Fruit fly (Drosophila melanogaster): ENCODE data around the gene ckd.

ckd gene

DNA sequence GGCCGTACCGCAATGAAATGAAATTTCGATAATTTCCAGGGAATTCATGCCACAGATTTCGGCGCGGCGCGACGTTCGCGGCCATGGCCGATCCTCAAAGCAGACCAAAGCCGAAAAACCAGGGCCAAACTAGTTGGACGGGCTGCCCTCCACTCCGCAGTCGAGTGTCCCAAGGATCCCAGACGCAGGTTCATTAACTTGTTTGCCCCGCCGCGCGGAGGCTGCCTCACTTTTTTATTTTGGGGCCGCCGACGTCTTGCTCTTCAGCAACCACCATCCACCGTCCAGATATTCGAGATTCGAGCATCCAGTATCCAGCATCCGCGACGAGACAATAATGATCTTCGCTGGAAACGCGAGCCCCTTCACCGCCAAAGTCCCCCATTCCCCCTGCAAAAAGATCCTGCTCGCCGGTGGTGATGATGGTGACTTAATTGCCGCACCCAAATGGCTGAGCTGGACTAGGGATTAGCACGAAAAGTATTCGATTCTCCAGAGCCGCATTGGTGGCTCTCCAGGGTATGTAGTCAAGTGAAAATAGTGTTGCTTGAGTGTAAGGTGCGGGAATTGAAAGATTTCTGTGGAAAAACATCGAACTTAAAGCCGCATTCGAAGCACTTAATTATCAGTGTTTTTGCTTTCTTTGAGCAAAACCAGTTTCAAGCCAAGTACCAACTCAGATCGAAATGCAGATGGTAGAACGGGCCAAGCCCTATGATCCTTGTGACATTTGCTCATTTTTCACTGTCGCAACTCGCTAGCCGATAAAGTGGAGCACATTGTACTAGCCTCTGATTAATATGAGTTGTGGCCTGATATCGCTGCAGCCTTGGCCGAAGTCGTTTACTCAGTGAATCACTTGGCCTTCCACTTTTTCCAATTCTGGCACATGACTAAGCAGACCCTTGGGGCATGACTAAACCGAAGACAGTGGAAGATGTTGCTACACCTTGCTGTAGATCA lies 15.3 kb upstream of the ckd start (continued):
- TF ChIP-seq fkh (GFP tag; optimal IDR thresholded peaks at IDR 0.05) (no peak), net (GFP tag; optimal IDR thresholded peaks at IDR 0.05) (no peak), cyc (GFP tag; optimal IDR thresholded peaks at IDR 0.05) (no peak), CG16779 (tag; optimal IDR thresholded peaks at IDR 0.05) (no peak), Met (GFP tag; optimal IDR thresholded peaks at IDR 0.05) (no peak), CG8119 (GFP tag; IDR thresholded peaks at IDR 0.05) (no peak), topi (GFP tag; optimal IDR thresholded peaks at IDR 0.05) (no peak), esn (GFP tag; optimal IDR thresholded peaks at IDR 0.05) (peak; percentile 12), Eip75B (GFP tag; optimal IDR thresholded peaks at IDR 0.05) (peak; percentile 11), CG6854 (GFP tag; optimal IDR thresholded peaks at IDR 0.05) (peak; percentile 28), eg (GFP tag; IDR thresholded peaks at IDR 0.05) (0 out of 3 replicates have a peak, but pooled peaks have one; percentile 30), Lpt (GFP tag; optimal IDR thresholded peaks at IDR 0.05) (peak; percentile 20), CG8632 (GFP tag; optimal IDR thresholded peaks at IDR 0.05) (no peak), CG11762 (GFP tag; optimal IDR thresholded peaks at IDR 0.05; ENCODE audit: insufficient read depth) (no peak), ss (GFP tag; optimal IDR thresholded peaks at IDR 0.05) (peak; percentile 39 to 77), CG32006 (GFP tag; optimal IDR thresholded peaks at IDR 0.05) (peak; percentile 11), CG10631 (GFP tag; optimal IDR thresholded peaks at IDR 0.05) (peak; percentile 57), fd59A (GFP tag; optimal IDR thresholded peaks at IDR 0.05) (peak; percentile 18), fd85E (GFP tag; optimal IDR thresholded peaks at IDR 0.05) (no peak), lz (GFP tag; optimal IDR thresholded peaks at IDR 0.05) (peak; percentile 36), Sox102F (GFP tag; optimal IDR thresholded peaks at IDR 0.05) (no peak), CG7368 (GFP tag; optimal IDR thresholded peaks at IDR 0.05) (no peak), CG3032 (tag; optimal IDR thresholded peaks at IDR 0.05) (no peak), CG6792 (GFP tag; optimal IDR thresholded peaks at IDR 0.05) (peak; percentile 17), dsx (GFP tag; optimal IDR thresholded peaks at IDR 0.05; ENCODE audit: poor library complexity, severe bottlenecking) (peak; percentile 41), Eip78C (GFP tag) (peak; percentile 86), CG10669 (GFP tag; optimal IDR thresholded peaks at IDR 0.05) (no peak), CG34406 (GFP tag; optimal IDR thresholded peaks at IDR 0.05) (no peak), pdm3 (GFP tag; optimal IDR thresholded peaks at IDR 0.05) (peak; percentile 22), salr (GFP tag; optimal IDR thresholded peaks at IDR 0.05) (no peak), acj6 (GFP tag; optimal IDR thresholded peaks at IDR 0.05) (peak; percentile 43), CG9139 (GFP tag; optimal IDR thresholded peaks at IDR 0.05) (no peak), Hr38 (GFP tag; optimal IDR thresholded peaks at IDR 0.05) (no peak), CG6276 (GFP tag; optimal IDR thresholded peaks at IDR 0.05) (peak; percentile 6), CG4318 (GFP tag; optimal IDR thresholded peaks at IDR 0.05) (no peak), achi (GFP tag; optimal IDR thresholded peaks at IDR 0.05) (peak; percentile 50)

DNA sequence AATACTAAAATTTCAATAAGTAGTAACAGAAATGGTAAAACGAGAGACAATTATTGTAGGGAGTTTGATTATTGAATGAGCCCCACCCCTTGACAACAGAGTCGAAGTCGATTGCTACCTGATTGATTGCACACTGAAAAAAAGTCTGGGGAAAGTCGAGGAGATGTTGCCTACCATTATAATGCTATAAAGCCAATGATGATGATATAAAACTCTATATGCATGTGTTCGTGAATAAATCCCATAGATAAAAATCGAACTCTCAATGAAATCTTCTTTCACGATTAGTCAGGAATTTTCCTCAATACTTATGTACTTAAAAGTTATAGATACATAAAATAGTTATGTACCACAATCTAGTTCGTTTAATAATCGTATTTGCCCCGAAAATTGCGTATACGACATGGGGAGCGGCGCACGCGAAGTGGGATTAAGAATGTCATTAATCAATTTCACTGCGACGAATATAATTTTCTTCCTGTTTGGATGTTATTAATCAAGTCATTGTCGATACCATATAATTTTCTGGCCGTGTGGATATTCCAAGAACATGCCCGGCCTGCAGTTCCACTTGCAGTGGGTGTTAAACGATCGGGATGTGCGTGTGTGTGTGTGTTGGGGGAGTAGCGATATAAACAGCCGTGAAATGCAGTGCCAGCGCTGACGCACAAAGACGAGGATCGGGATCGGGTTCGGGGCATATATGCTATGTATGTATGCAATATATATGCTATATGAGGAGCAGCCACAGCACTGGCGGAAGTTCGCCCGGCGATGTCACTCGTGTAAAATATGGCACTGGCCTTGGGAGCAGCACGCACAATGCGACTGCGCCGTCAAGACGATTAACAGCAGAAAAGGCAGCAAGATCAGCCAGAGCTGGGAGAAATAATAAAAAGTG lies 13.2 kb upstream of the ckd start, which contains the start of gene CG12078:
CG12078 (minus strand) TSS at position 51 of the 901 bp plus-strand sequence.
- no peak for TF ChIP-seq achi (GFP tag; optimal IDR thresholded peaks at IDR 0.05)
- peak; percentile 37 for TF ChIP-seq Met (GFP tag; optimal IDR thresholded peaks at IDR 0.05)
- peak; percentile 3 for TF ChIP-seq CG31627 (GFP tag; optimal IDR thresholded peaks at IDR 0.05)
- TF ChIP-seq ss (GFP tag; optimal IDR thresholded peaks at IDR 0.05), result no peak
- no peak for TF ChIP-seq Gug (GFP tag; IDR thresholded peaks at IDR 0.05)
- TF ChIP-seq svp (GFP tag), result peak; percentile 65
- TF ChIP-seq Smox (GFP tag; optimal IDR thresholded peaks at IDR 0.05), result peak; percentile 23
- TF ChIP-seq CG11294 (GFP tag; IDR thresholded peaks at IDR 0.05), result no peak
- no peak for TF ChIP-seq CG11762 (GFP tag; optimal IDR thresholded peaks at IDR 0.05; ENCODE audit: insufficient read depth)
- TF ChIP-seq net (GFP tag; optimal IDR thresholded peaks at IDR 0.05), result no peak
- no peak for TF ChIP-seq CG4318 (GFP tag; optimal IDR thresholded peaks at IDR 0.05)
- TF ChIP-seq CG32006 (GFP tag; optimal IDR thresholded peaks at IDR 0.05), result no peak
- TF ChIP-seq spab (GFP tag; optimal IDR thresholded peaks at IDR 0.05), result no peak
- TF ChIP-seq cyc (GFP tag; optimal IDR thresholded peaks at IDR 0.05), result peak; percentile 28
- TF ChIP-seq CG1621 (tag; optimal IDR thresholded peaks at IDR 0.05), result no peak
- TF ChIP-seq Eip78C (GFP tag), result peak; percentile 74
- no peak for TF ChIP-seq CG8119 (GFP tag; IDR thresholded peaks at IDR 0.05)
- no peak for TF ChIP-seq Hr4 (GFP tag; optimal IDR thresholded peaks at IDR 0.05)
- TF ChIP-seq Ets21C (GFP tag; optimal IDR thresholded peaks at IDR 0.05), result no peak
- TF ChIP-seq fd59A (GFP tag; optimal IDR thresholded peaks at IDR 0.05), result peak; percentile 13
- TF ChIP-seq salr (GFP tag; optimal IDR thresholded peaks at IDR 0.05), result no peak
- no peak for TF ChIP-seq vri (GFP tag; optimal IDR thresholded peaks at IDR 0.05)
- no peak for TF ChIP-seq pdm3 (GFP tag; optimal IDR thresholded peaks at IDR 0.05)
- TF ChIP-seq CG10669 (GFP tag; optimal IDR thresholded peaks at IDR 0.05), result no peak
